Worm (Caenorhabditis elegans) whole organism, L3 larva: ENCODE results near the gene tps-1.

ENCODE experiments used
- aly-2 ChIP-seq: fragments of 150-350 bp; optimal IDR thresholded peaks from 2 replicates; lab custom pipeline; 2014; ENCODE audit warnings: missing biosample characterization, missing genetic modification characterization
- elt-2 ChIP-seq: sonication (generic microtip); optimal IDR thresholded peaks from 2 replicates; lab custom pipeline; 2016; ENCODE audit warnings: missing genetic modification reagents, mild to moderate bottlenecking, missing genetic modification characterization, missing compliant biosample characterization
- fkh-10 ChIP-seq: sonication (generic microtip); optimal IDR thresholded peaks from 2 replicates; lab custom pipeline; 2017; ENCODE audit warnings: missing biosample characterization, missing genetic modification reagents, missing genetic modification characterization
- fos-1 ChIP-seq: fragments of 150-350 bp; optimal IDR thresholded peaks from 2 replicates; lab custom pipeline; 2014; ENCODE audit warnings: missing biosample characterization, missing genetic modification characterization
- jun-1 ChIP-seq: fragments of 150-350 bp; optimal IDR thresholded peaks from 2 replicates; lab custom pipeline; 2014; ENCODE audit warnings: missing biosample characterization, missing genetic modification reagents, missing genetic modification characterization
- nhr-11 ChIP-seq: fragments of 150-350 bp; optimal IDR thresholded peaks from 2 replicates; lab custom pipeline; 2014; ENCODE audit warnings: missing biosample characterization, missing genetic modification characterization
- nhr-25 ChIP-seq: sonication (generic microtip); optimal IDR thresholded peaks from 2 replicates; lab custom pipeline; 2017; ENCODE audit warnings: missing biosample characterization, missing genetic modification characterization
- nhr-43 ChIP-seq: sonication (generic microtip); optimal IDR thresholded peaks from 2 replicates; lab custom pipeline; 2016; ENCODE audit warnings: mild to moderate bottlenecking, missing genetic modification characterization, missing compliant biosample characterization; ENCODE audit not compliant: poor library complexity, severe bottlenecking
- pqm-1 ChIP-seq: fragments of 150-350 bp; optimal IDR thresholded peaks from 2 replicates; lab custom pipeline; 2017; ENCODE audit warnings: missing biosample characterization, missing genetic modification characterization, inconsistent platforms
- unc-62 ChIP-seq: fragments of 150-350 bp; sonication (generic microtip); optimal IDR thresholded peaks from 4 replicates; lab custom pipeline; 2014; ENCODE audit warnings: missing biosample characterization, missing genetic modification reagents, missing genetic modification characterization

ce11 chrX:17458887-17459286 is 15.4 kb downstream of the tps-1 start, which contains the start of gene mlc-1:
- TF ChIP-seq elt-2 (tag; lab: Kevin White, UChicago) (no peak), jun-1 (tag; lab: Kevin White, UChicago) (no peak), aly-2 (tag; lab: Kevin White, UChicago) (no peak), unc-62 (GFP tag; lab: Kevin White, UChicago) (no peak), pqm-1 (no peak), fos-1 (tag; lab: Kevin White, UChicago) (no peak), nhr-11 (tag; lab: Kevin White, UChicago) (no peak), nhr-25 (tag; lab: Kevin White, UChicago) (no peak), nhr-43 (tag; lab: Kevin White, UChicago) (no peak), fkh-10 (GFP tag; lab: Kevin White, UChicago) (no peak)
